Worm (Caenorhabditis elegans) whole organism, young adult: ENCODE data around the gene F26G1.3.

Experiments
- F10E7.11 ChIP-seq: sonication (generic microtip); optimal IDR thresholded peaks from 2 replicates; lab custom pipeline; 2017; ENCODE audit warnings: mild to moderate bottlenecking, missing genetic modification characterization, moderate library complexity, missing compliant biosample characterization
- F37B4.10 ChIP-seq: fragments of 200-800 bp; sonication (Bioruptor generic); IDR thresholded peaks from 2 replicates; pipeline ENCODE4 v1.3.6; 2022; ENCODE audit warnings: missing genetic modification characterization, missing compliant biosample characterization
- F57C9.4 ChIP-seq: sonication (generic microtip); optimal IDR thresholded peaks from 2 replicates; lab custom pipeline; 2017; ENCODE audit warnings: mild to moderate bottlenecking, missing genetic modification characterization, missing compliant biosample characterization
- K11D2.4 ChIP-seq: fragments of 200-800 bp; sonication (Bioruptor generic); IDR thresholded peaks from 2 replicates; pipeline ENCODE4 v1.3.6; 2022; ENCODE audit warnings: missing genetic modification reagents, missing genetic modification characterization, missing compliant biosample characterization
- K12H6.12 ChIP-seq: fragments of 200-800 bp; sonication (Bioruptor generic); optimal IDR thresholded peaks from 2 replicates; lab custom pipeline; 2018; ENCODE audit warnings: mild to moderate bottlenecking, missing genetic modification characterization, missing compliant biosample characterization
- T07F8.4 ChIP-seq: sonication (generic microtip); optimal IDR thresholded peaks from 2 replicates; lab custom pipeline; 2016; ENCODE audit warnings: mild to moderate bottlenecking, missing genetic modification characterization, moderate library complexity, missing compliant biosample characterization
- T26A5.8 ChIP-seq: sonication (generic microtip); optimal IDR thresholded peaks from 2 replicates; lab custom pipeline; 2016; ENCODE audit warnings: missing genetic modification characterization, missing compliant biosample characterization
- Y56A3A.18 ChIP-seq: fragments of 200-800 bp; sonication (Bioruptor generic); IDR thresholded peaks from 2 replicates; pipeline ENCODE4 v1.3.6; 2022; ENCODE audit warnings: missing genetic modification reagents, missing genetic modification characterization, missing compliant biosample characterization
- aptf-2 ChIP-seq: fragments of 200-800 bp; sonication (Bioruptor generic); conservative IDR thresholded peaks from 2 replicates; pipeline ENCODE4 v1.3.6; 2022; ENCODE audit warnings: missing genetic modification reagents, missing genetic modification characterization, missing compliant biosample characterization
- attf-3 ChIP-seq: fragments of 200-800 bp; sonication (Bioruptor generic); conservative IDR thresholded peaks from 2 replicates; pipeline ENCODE4 v1.3.6; 2022; ENCODE audit warnings: missing genetic modification reagents, missing genetic modification characterization, missing compliant biosample characterization
- attf-6 ChIP-seq: fragments of 200-800 bp; sonication (Bioruptor generic); IDR thresholded peaks from 2 replicates; pipeline ENCODE4 v1.3.6; 2022; ENCODE audit warnings: missing genetic modification reagents, missing genetic modification characterization, missing compliant biosample characterization
- bed-2 ChIP-seq: fragments of 200-800 bp; sonication (Bioruptor generic); IDR thresholded peaks from 2 replicates; pipeline ENCODE4 v1.3.6; 2022; ENCODE audit warnings: missing genetic modification reagents, missing genetic modification characterization, missing compliant biosample characterization
- cebp-1 ChIP-seq, 2 experiments: fragments of 200-800 bp in 1 of 2; sonication (Bioruptor generic) in 1 of 2; sonication (generic microtip) in 1 of 2; IDR thresholded peaks in 1 of 2; optimal IDR thresholded peaks in 1 of 2; 2 replicates each; pipeline versions ENCODE4 v1.3.6 to Lab custom; 2017 to 2022; ENCODE audit warnings: missing compliant biosample characterization in 2 of 2, missing genetic modification characterization in 2 of 2, mild to moderate bottlenecking in 1 of 2, missing genetic modification reagents in 1 of 2, moderate library complexity in 1 of 2
- ceh-27 ChIP-seq: fragments of 200-800 bp; sonication (Bioruptor generic); optimal IDR thresholded peaks from 2 replicates; lab custom pipeline; 2018; ENCODE audit warnings: mild to moderate bottlenecking, missing genetic modification characterization, moderate library complexity, missing compliant biosample characterization
- dox-1 ChIP-seq: fragments of 200-800 bp; sonication (Bioruptor generic); IDR thresholded peaks from 2 replicates; pipeline ENCODE4 v1.3.6; 2022; ENCODE audit warnings: missing genetic modification reagents, missing genetic modification characterization, missing compliant biosample characterization
- dpff-1 ChIP-seq: sonication (generic microtip); optimal IDR thresholded peaks from 2 replicates; lab custom pipeline; 2017; ENCODE audit warnings: mild to moderate bottlenecking, missing genetic modification characterization, missing compliant biosample characterization
- dpl-1 ChIP-seq: fragments of 150-350 bp; optimal IDR thresholded peaks from 2 replicates; lab custom pipeline; 2014; ENCODE audit warnings: missing biosample characterization, missing genetic modification reagents, missing genetic modification characterization
- hlh-12 ChIP-seq: sonication (generic microtip); optimal IDR thresholded peaks from 2 replicates; lab custom pipeline; 2016; ENCODE audit warnings: missing genetic modification characterization, missing compliant biosample characterization
- hmg-20 ChIP-seq: fragments of 200-800 bp; sonication (Bioruptor generic); IDR thresholded peaks from 2 replicates; pipeline ENCODE4 v1.3.6; 2022; ENCODE audit warnings: missing genetic modification reagents, missing genetic modification characterization, missing compliant biosample characterization
- hrde-1 ChIP-seq: sonication (generic microtip); optimal IDR thresholded peaks from 2 replicates; lab custom pipeline; 2016; ENCODE audit warnings: missing genetic modification characterization, mild to moderate bottlenecking, missing compliant biosample characterization, moderate library complexity, missing genotype, missing genetic modification reagents, borderline replicate concordance
- lag-1 ChIP-seq: fragments of 200-800 bp; sonication (Bioruptor generic); IDR thresholded peaks from 2 replicates; pipeline ENCODE4 v1.3.6; 2022; ENCODE audit warnings: missing genetic modification reagents, missing genetic modification characterization, missing compliant biosample characterization
- let-526 ChIP-seq: fragments of 200-800 bp; sonication (Bioruptor generic); IDR thresholded peaks from 2 replicates; pipeline ENCODE4 v1.3.6; 2022; ENCODE audit warnings: missing genetic modification reagents, missing genetic modification characterization, missing compliant biosample characterization
- let-607 ChIP-seq, 2 experiments: fragments of 200-800 bp in 1 of 2; sonication (Bioruptor generic) in 1 of 2; sonication (generic microtip) in 1 of 2; optimal IDR thresholded peaks; 2 replicates each; lab custom pipeline; 2016 to 2018; ENCODE audit warnings: mild to moderate bottlenecking in 2 of 2, missing compliant biosample characterization in 2 of 2, missing genetic modification characterization in 2 of 2, moderate library complexity in 2 of 2, missing genotype in 1 of 2
- lin-26 ChIP-seq: fragments of 200-800 bp; sonication (Bioruptor generic); IDR thresholded peaks from 2 replicates; pipeline ENCODE4 v1.3.6; 2022; ENCODE audit warnings: missing genetic modification reagents, missing genetic modification characterization, missing compliant biosample characterization
- lin-35 ChIP-seq, 3 experiments: fragments of 150-350 bp in 2 of 3; sonication (generic microtip) in 1 of 3; optimal IDR thresholded peaks; 2 replicates each; lab custom pipeline; 2014 to 2018; ENCODE audit warnings: missing biosample characterization in 3 of 3, missing genetic modification characterization in 3 of 3, missing genetic modification reagents in 3 of 3
- lin-54 ChIP-seq: fragments of 200-800 bp; sonication (Bioruptor generic); optimal IDR thresholded peaks from 2 replicates; lab custom pipeline; 2018; ENCODE audit warnings: mild to moderate bottlenecking, missing genetic modification characterization, missing compliant biosample characterization
- lir-1 ChIP-seq: fragments of 200-800 bp; sonication (Bioruptor generic); conservative IDR thresholded peaks from 2 replicates; pipeline ENCODE4 v1.3.6; 2022; ENCODE audit warnings: missing genetic modification reagents, missing genetic modification characterization, missing compliant biosample characterization
- madf-3 ChIP-seq: fragments of 200-800 bp; sonication (Bioruptor generic); IDR thresholded peaks from 2 replicates; pipeline ENCODE4 v1.3.6; 2022; ENCODE audit warnings: missing genetic modification reagents, missing genetic modification characterization, missing compliant biosample characterization
- madf-6 ChIP-seq: fragments of 200-800 bp; sonication (Bioruptor generic); IDR thresholded peaks from 2 replicates; pipeline ENCODE4 v1.3.6; 2022; ENCODE audit warnings: missing genetic modification reagents, missing genetic modification characterization, missing compliant biosample characterization
- nfya-1 ChIP-seq: sonication (generic microtip); optimal IDR thresholded peaks from 2 replicates; lab custom pipeline; 2017; ENCODE audit warnings: antibody characterized with exemption, missing compliant biosample characterization, missing genetic modification characterization, borderline replicate concordance; ENCODE audit not compliant: insufficient read depth
- nhr-90 ChIP-seq: sonication (generic microtip); optimal IDR thresholded peaks from 2 replicates; lab custom pipeline; 2016; ENCODE audit warnings: missing genotype, mild to moderate bottlenecking, missing genetic modification characterization, missing compliant biosample characterization
- pha-4 ChIP-seq: fragments of 150-350 bp; sonication (generic microtip); optimal IDR thresholded peaks from 2 replicates; lab custom pipeline; 2014; ENCODE audit warnings: missing biosample characterization, missing genetic modification reagents, missing genetic modification characterization
- rcor-1 ChIP-seq: fragments of 200-800 bp; sonication (Bioruptor generic); IDR thresholded peaks from 2 replicates; pipeline ENCODE4 v1.3.6; 2022; ENCODE audit warnings: missing genetic modification reagents, missing genetic modification characterization, missing compliant biosample characterization
- snpc-1.3 ChIP-seq: sonication (generic microtip); optimal IDR thresholded peaks from 2 replicates; lab custom pipeline; 2017; ENCODE audit warnings: missing genetic modification characterization, mild to moderate bottlenecking, missing compliant biosample characterization, antibody characterized with exemption, moderate library complexity, missing genotype, missing genetic modification reagents; ENCODE audit not compliant: insufficient read depth
- snpc-4 ChIP-seq, 5 experiments: fragments of 150-350 bp in 1 of 5; sonication (generic microtip) in 4 of 5; optimal IDR thresholded peaks; 2 replicates each; lab custom pipeline; 2014 to 2018; ENCODE audit warnings: missing genetic modification characterization in 5 of 5, missing biosample characterization in 3 of 5, antibody characterized with exemption in 2 of 5, mild to moderate bottlenecking in 2 of 5, missing compliant biosample characterization in 2 of 5, missing genotype in 2 of 5, moderate library complexity in 2 of 5, missing genetic modification reagents in 1 of 5
- tbx-9 ChIP-seq: sonication (generic microtip); optimal IDR thresholded peaks from 2 replicates; lab custom pipeline; 2016; ENCODE audit warnings: borderline replicate concordance, missing genetic modification characterization, inconsistent platforms, missing compliant biosample characterization
- tlf-1 ChIP-seq: fragments of 200-800 bp; sonication (Bioruptor generic); optimal IDR thresholded peaks from 2 replicates; lab custom pipeline; 2018; ENCODE audit warnings: mild to moderate bottlenecking, missing genetic modification characterization, missing compliant biosample characterization
- unc-130 ChIP-seq: sonication (generic microtip); optimal IDR thresholded peaks from 2 replicates; lab custom pipeline; 2016; ENCODE audit warnings: missing genetic modification reagents, missing genetic modification characterization, missing compliant biosample characterization
- xnd-1 ChIP-seq: sonication (generic microtip); optimal IDR thresholded peaks from 2 replicates; lab custom pipeline; 2016; ENCODE audit warnings: missing genotype, missing genetic modification reagents, missing genetic modification characterization, missing compliant biosample characterization
- ztf-22 ChIP-seq: fragments of 200-800 bp; sonication (Bioruptor generic); optimal IDR thresholded peaks from 2 replicates; lab custom pipeline; 2018; ENCODE audit warnings: mild to moderate bottlenecking, missing genetic modification characterization, moderate library complexity, missing compliant biosample characterization
- ztf-25 ChIP-seq: fragments of 200-800 bp; sonication (Bioruptor generic); IDR thresholded peaks from 2 replicates; pipeline ENCODE4 v1.3.6; 2022; ENCODE audit warnings: missing genetic modification reagents, missing genetic modification characterization, missing compliant biosample characterization

Gene F26G1.3

ce11 chrII:4791272-4791671 is 32.7 kb downstream of the F26G1.3 start, which contains the start of gene F26G1.1 (continued):
- TF ChIP-seq snpc-4 (GFP tag; optimal IDR thresholded peaks at IDR 0.05; lab: Kevin White, UChicago) (no peak), snpc-4 (tag; optimal IDR thresholded peaks at IDR 0.05; lab: Kevin White, UChicago) (peak in 1 of 4 experiments; percentile 25), tlf-1 (GFP tag; lab: Kevin White, UChicago) (peak; percentile 6), ztf-25 (GFP tag; lab: Robert Waterston, UW) (0 out of 2 replicates have a peak, but pooled peaks have one; percentile 18), pha-4 (tag; lab: Kevin White, UChicago) (no peak), hrde-1 (tag; lab: Kevin White, UChicago) (peak; percentile 52), let-607 (tag; optimal IDR thresholded peaks at IDR 0.05; lab: Kevin White, UChicago) (peak in 1 of 2 experiments; percentile 34), hmg-20 (GFP tag; lab: Robert Waterston, UW) (0 out of 2 replicates have a peak, but pooled peaks have one; percentile 37), dpff-1 (no peak), dpl-1 (GFP tag; lab: Kevin White, UChicago) (peak; percentile 42), xnd-1 (peak; percentile 22), attf-3 (GFP tag; lab: Robert Waterston, UW) (peak; percentile 78), cebp-1 (GFP tag; IDR thresholded peaks at IDR 0.05; lab: Robert Waterston, UW) (no peak), cebp-1 (tag; optimal IDR thresholded peaks at IDR 0.05; lab: Kevin White, UChicago) (no peak), K11D2.4 (peak; percentile 62), madf-3 (no peak), lin-35 (GFP tag; optimal IDR thresholded peaks at IDR 0.05; lab: Kevin White, UChicago) (peak in 1 of 3 experiments; percentile 86), aptf-2 (GFP tag; lab: Robert Waterston, UW) (0 out of 2 replicates have a peak, but pooled peaks have one; percentile 57), K12H6.12 (tag; lab: Kevin White, UChicago) (peak; percentile 9), unc-130 (GFP tag; lab: Kevin White, UChicago) (peak; percentile 81), dox-1 (peak; percentile 54; the same call in 1 of the 2 replicates)

- no peak for TF ChIP-seq ceh-27
- no peak for TF ChIP-seq hlh-12 (tag; lab: Kevin White, UChicago)
- TF ChIP-seq attf-6 (GFP tag; lab: Robert Waterston, UW), result 0 out of 2 replicates have a peak, but pooled peaks have one; percentile 12
- TF ChIP-seq madf-6 (GFP tag; lab: Robert Waterston, UW), result no peak
- TF ChIP-seq, all 124 proteins: peak for 1
Observed at ce11 chrII:4793320-4793719, 34.8 kb downstream of the F26G1.3 start.

ce11 chrII:4795461-4795860 is 36.9 kb downstream of the F26G1.3 start, which contains the start of gene C33F10.4:
Gene C33F10.4 (plus strand): TSS chrII:4795761.
- TF ChIP-seq nhr-90 (no peak), snpc-1.3 (tag; lab: Kevin White, UChicago) (no peak), ztf-22 (GFP tag; lab: Kevin White, UChicago) (no peak), F37B4.10 (GFP tag; lab: Robert Waterston, UW) (no peak)

- TF ChIP-seq bed-2, result no peak
- TF ChIP-seq lin-54 (GFP tag; lab: Kevin White, UChicago), result no peak
- TF ChIP-seq rcor-1 (GFP tag; lab: Robert Waterston, UW), result no peak
- TF ChIP-seq T26A5.8 (tag; lab: Kevin White, UChicago), result no peak
- no peak for TF ChIP-seq T07F8.4 (tag; lab: Kevin White, UChicago)
- TF ChIP-seq lir-1 (GFP tag; lab: Robert Waterston, UW), result no peak
- no peak for TF ChIP-seq tlf-1 (GFP tag; lab: Kevin White, UChicago)
- TF ChIP-seq F57C9.4 (tag; lab: Kevin White, UChicago), result no peak
- no peak for TF ChIP-seq nfya-1 (tag; lab: Kevin White, UChicago)
- no peak for TF ChIP-seq tbx-9 (tag; lab: Kevin White, UChicago)
- no peak for TF ChIP-seq snpc-4 (GFP tag; optimal IDR thresholded peaks at IDR 0.05; lab: Kevin White, UChicago)
- no peak for TF ChIP-seq snpc-4 (tag; optimal IDR thresholded peaks at IDR 0.05; lab: Kevin White, UChicago)
- no peak for TF ChIP-seq let-526
- no peak for TF ChIP-seq F37B4.10 (GFP tag; lab: Robert Waterston, UW)
- no peak for TF ChIP-seq aptf-2 (GFP tag; lab: Robert Waterston, UW)
- TF ChIP-seq lag-1 (GFP tag; lab: Robert Waterston, UW), result no peak
- no peak for TF ChIP-seq lin-26
- no peak for TF ChIP-seq F10E7.11 (tag; lab: Kevin White, UChicago)
- no peak for TF ChIP-seq Y56A3A.18 (GFP tag; lab: Robert Waterston, UW)
- no peak for TF ChIP-seq attf-3 (GFP tag; lab: Robert Waterston, UW)
Observed at ce11 chrII:4797071-4797470, 38.5 kb downstream of the F26G1.3 start, which contains the start of gene C33F10.14. Gene C33F10.14 (plus strand): TSS chrII:4797371.
